Worm (Caenorhabditis elegans): Measurements from ENCODE around the gene fbxa-4.

- TF ChIP-seq tbx-2 (tag; optimal IDR thresholded peaks at IDR 0.05): no peak
- TF ChIP-seq ztf-4 (tag; optimal IDR thresholded peaks at IDR 0.05): no peak
- TF ChIP-seq unc-39 (tag; optimal IDR thresholded peaks at IDR 0.05): no peak
- no peak for TF ChIP-seq nhr-25 (tag; optimal IDR thresholded peaks at IDR 0.05)
- no peak for TF ChIP-seq pqm-1 (tag; optimal IDR thresholded peaks at IDR 0.05)
- TF ChIP-seq R02D3.7 (tag; optimal IDR thresholded peaks at IDR 0.05): no peak
- TF ChIP-seq fos-1 (tag; optimal IDR thresholded peaks at IDR 0.05): no peak
- TF ChIP-seq mdl-1 (tag; optimal IDR thresholded peaks at IDR 0.05): no peak
- no peak for TF ChIP-seq nhr-11 (tag; optimal IDR thresholded peaks at IDR 0.05)
- TF ChIP-seq elt-1 (tag; optimal IDR thresholded peaks at IDR 0.05): no peak
- TF ChIP-seq elt-3 (tag; optimal IDR thresholded peaks at IDR 0.05): peak; percentile 14 to 96 (median 93)
- TF ChIP-seq nfya-1 (tag; optimal IDR thresholded peaks at IDR 0.05; ENCODE audit: insufficient read depth): no peak
- TF ChIP-seq zag-1 (tag; optimal IDR thresholded peaks at IDR 0.05): no peak
- no peak for TF ChIP-seq mml-1 (tag; optimal IDR thresholded peaks at IDR 0.05)
Observed at ce11 chrII:2399810-2400209, 15.5 kb downstream of the fbxa-4 start.
